Fruit fly (Drosophila melanogaster) whole organism: ENCODE measurements around the gene CG4907.

Experiments
- CG8478 ChIP-seq: fragments of >200 bp; optimal IDR thresholded peaks from 2 replicates; lab custom pipeline; 2018; ENCODE audit warnings: inconsistent platforms
- Dll ChIP-seq: fragments of >200 bp; optimal IDR thresholded peaks from 2 replicates; lab custom pipeline; 2017
- EcR ChIP-seq, 2 experiments: fragments of >200 bp; optimal IDR thresholded peaks; 2 replicates each; lab custom pipeline; 2017; ENCODE audit warnings: missing biosample characterization in 2 of 2, missing genetic modification characterization in 2 of 2, missing genetic modification reagents in 2 of 2
- psq ChIP-seq: fragments of >200 bp; optimal IDR thresholded peaks from 2 replicates; lab custom pipeline; 2017

dm6 chr3R:22720808-22721306, 10.3 kb upstream of the CG4907 start, which contains the start of gene wge:
- no peak for TF ChIP-seq EcR (GFP tag; optimal IDR thresholded peaks at IDR 0.05; lab: Kevin White, UChicago)
- TF ChIP-seq CG8478 (lab: Kevin White, UChicago): no peak
- no peak for TF ChIP-seq Dll (lab: Kevin White, UChicago)
- no peak for TF ChIP-seq psq
